Worm (Caenorhabditis elegans): ENCODE data around the gene tag-77.

The tag-77 gene

DNA sequence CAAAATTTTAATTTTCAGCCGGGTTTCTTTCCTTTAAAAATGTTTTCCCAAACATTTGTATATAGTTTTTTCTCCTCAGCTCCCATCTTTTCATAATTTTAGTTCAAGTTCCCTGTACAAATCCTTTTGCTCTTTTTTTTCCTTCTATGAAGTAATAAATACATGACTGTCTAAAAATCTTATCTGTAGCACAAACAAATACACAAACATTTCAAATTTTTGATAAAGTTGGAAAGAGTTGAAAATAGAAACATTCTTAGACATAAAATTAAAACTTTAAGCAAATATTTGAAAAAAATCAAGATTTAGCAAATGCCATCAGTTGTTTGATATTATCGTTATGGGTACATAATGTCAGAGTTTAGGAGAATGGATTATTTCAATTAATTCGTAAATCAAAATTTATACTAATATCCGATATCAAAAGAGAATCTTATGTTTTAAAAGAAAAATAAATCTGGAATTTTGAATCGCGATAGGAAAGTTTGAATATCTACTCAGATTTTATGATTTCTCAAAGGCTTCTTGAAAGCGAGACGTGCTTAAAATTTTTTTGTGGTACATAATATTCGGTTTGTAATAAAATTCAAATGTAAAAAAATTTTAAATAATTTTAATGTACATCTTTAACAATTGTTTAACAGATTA lies 27.8 kb upstream of the tag-77 start:
- TF ChIP-seq pag-3 (tag; optimal IDR thresholded peaks at IDR 0.05; ENCODE audit: borderline replicate concordance) (no peak), elt-2 (tag; optimal IDR thresholded peaks at IDR 0.05) (no peak), nhr-232 (tag; optimal IDR thresholded peaks at IDR 0.05) (no peak), pax-1 (tag; optimal IDR thresholded peaks at IDR 0.05) (no peak), madf-2 (tag; optimal IDR thresholded peaks at IDR 0.05) (no peak), K02D7.2 (tag; optimal IDR thresholded peaks at IDR 0.05) (no peak), ceh-22 (tag; optimal IDR thresholded peaks at IDR 0.05) (no peak), ama-1 (optimal IDR thresholded peaks at IDR 0.05) (no peak), K09A11.1 (tag; optimal IDR thresholded peaks at IDR 0.05; ENCODE audit: insufficient read depth) (no peak), hlh-30 (tag; optimal IDR thresholded peaks at IDR 0.05; ENCODE audit: insufficient read depth) (no peak), ceh-34 (tag; optimal IDR thresholded peaks at IDR 0.05) (no peak), fkh-10 (GFP tag; optimal IDR thresholded peaks at IDR 0.05) (no peak), unc-42 (tag; optimal IDR thresholded peaks at IDR 0.05) (no peak), dve-1 (tag; optimal IDR thresholded peaks at IDR 0.05) (no peak), ceh-31 (tag; optimal IDR thresholded peaks at IDR 0.05) (no peak), lim-6 (tag; optimal IDR thresholded peaks at IDR 0.05) (no peak), pha-4 (tag; optimal IDR thresholded peaks at IDR 0.05) (no peak)

ce11 chrIV:8535946-8536345 lies 25.6 kb upstream of the tag-77 start:
- TF ChIP-seq ttx-3 (tag; optimal IDR thresholded peaks at IDR 0.05), result no peak
- no peak for TF ChIP-seq ceh-22 (tag; optimal IDR thresholded peaks at IDR 0.05)
- no peak for TF ChIP-seq dve-1 (tag; optimal IDR thresholded peaks at IDR 0.05)
- no peak for TF ChIP-seq F13H6.1 (tag; optimal IDR thresholded peaks at IDR 0.05)
- no peak for TF ChIP-seq ceh-24 (tag; optimal IDR thresholded peaks at IDR 0.05)
- no peak for TF ChIP-seq che-1 (tag; optimal IDR thresholded peaks at IDR 0.05)
- no peak for TF ChIP-seq dmd-4 (tag; optimal IDR thresholded peaks at IDR 0.05; ENCODE audit: borderline replicate concordance)
- TF ChIP-seq elt-2 (tag; optimal IDR thresholded peaks at IDR 0.05), result no peak
- TF ChIP-seq npax-4 (tag; optimal IDR thresholded peaks at IDR 0.05), result no peak
- TF ChIP-seq nhr-11 (tag; optimal IDR thresholded peaks at IDR 0.05), result no peak
- TF ChIP-seq K02D7.2 (tag; optimal IDR thresholded peaks at IDR 0.05), result no peak

- TF ChIP-seq K02D7.2 (tag; optimal IDR thresholded peaks at IDR 0.05), result no peak
- peak; percentile 81 for TF ChIP-seq unc-55 (GFP tag; optimal IDR thresholded peaks at IDR 0.05)
- no peak for TF ChIP-seq Y22D7AL.16 (tag; optimal IDR thresholded peaks at IDR 0.05)
Measured at ce11 chrIV:8534997-8535414, 24.7 kb upstream of the tag-77 start.

- no peak for TF ChIP-seq ceh-14 (tag; optimal IDR thresholded peaks at IDR 0.05)
- TF ChIP-seq pha-2 (tag; optimal IDR thresholded peaks at IDR 0.05), result no peak
- no peak for TF ChIP-seq ceh-30 (tag; optimal IDR thresholded peaks at IDR 0.05)
- peak; percentile 45 for TF ChIP-seq elt-2 (tag; optimal IDR thresholded peaks at IDR 0.05)
- TF ChIP-seq T23F11.4 (GFP tag; optimal IDR thresholded peaks at IDR 0.05), result no peak
- TF ChIP-seq hlh-6 (tag; optimal IDR thresholded peaks at IDR 0.05), result no peak
- TF ChIP-seq unc-42 (tag; optimal IDR thresholded peaks at IDR 0.05), result no peak
Measured at ce11 chrIV:8534189-8534588, 23.8 kb upstream of the tag-77 start.

- TF ChIP-seq zip-5 (tag; optimal IDR thresholded peaks at IDR 0.05), result no peak
- no peak for TF ChIP-seq sox-2 (GFP tag; IDR thresholded peaks at IDR 0.05)
- TF ChIP-seq sdc-2 (tag; optimal IDR thresholded peaks at IDR 0.05), result no peak
- no peak for TF ChIP-seq unc-86 (tag; optimal IDR thresholded peaks at IDR 0.05)
- TF ChIP-seq hlh-8 (tag; optimal IDR thresholded peaks at IDR 0.05), result no peak
Measured at ce11 chrIV:8532796-8533195, 22.4 kb upstream of the tag-77 start.

All from whole organism, late embryonic.